Worm (Caenorhabditis elegans) whole organism, L1 larva: Measurements from ENCODE around the gene pha-1.

Experiments used
- C16A3.4 ChIP-seq: fragments of 150-350 bp; optimal IDR thresholded peaks from 2 replicates; lab custom pipeline; 2014; ENCODE audit warnings: missing biosample characterization, missing genetic modification characterization
- aha-1 ChIP-seq: fragments of 150-350 bp; optimal IDR thresholded peaks from 2 replicates; lab custom pipeline; 2014; ENCODE audit warnings: missing biosample characterization, missing genetic modification characterization
- alr-1 ChIP-seq: fragments of 200-800 bp; sonication (Bioruptor generic); optimal IDR thresholded peaks from 2 replicates; lab custom pipeline; 2018; ENCODE audit warnings: borderline replicate concordance, mild to moderate bottlenecking, missing genetic modification characterization, missing compliant biosample characterization
- aly-2 ChIP-seq: fragments of 150-350 bp; optimal IDR thresholded peaks from 2 replicates; lab custom pipeline; 2014; ENCODE audit warnings: missing biosample characterization, missing genetic modification characterization
- blmp-1 ChIP-seq: fragments of 150-350 bp; optimal IDR thresholded peaks from 2 replicates; lab custom pipeline; 2014; ENCODE audit warnings: missing biosample characterization, missing genetic modification characterization
- ceh-8 ChIP-seq: fragments of 200-800 bp; sonication (Bioruptor generic); optimal IDR thresholded peaks from 2 replicates; lab custom pipeline; 2018; ENCODE audit warnings: mild to moderate bottlenecking, missing genetic modification characterization, moderate library complexity, missing compliant biosample characterization
- ceh-82 ChIP-seq, 3 experiments: fragments of 150-350 bp in 1 of 3; sonication (generic microtip) in 2 of 3; optimal IDR thresholded peaks; 2 replicates each; lab custom pipeline; 2014 to 2017; ENCODE audit warnings: missing biosample characterization in 3 of 3, missing genetic modification characterization in 3 of 3
- ceh-88 ChIP-seq: fragments of 200-800 bp; sonication (Bioruptor generic); IDR thresholded peaks from 2 replicates; pipeline ENCODE4 v1.3.6; 2022; ENCODE audit warnings: missing genetic modification characterization, missing compliant biosample characterization
- ceh-90 ChIP-seq: sonication (generic microtip); optimal IDR thresholded peaks from 2 replicates; lab custom pipeline; 2016; ENCODE audit warnings: missing genetic modification characterization, missing compliant biosample characterization
- dpl-1 ChIP-seq, 3 experiments: fragments of 150-350 bp in 2 of 3; sonication (generic microtip) in 1 of 3; optimal IDR thresholded peaks; 2 replicates each; lab custom pipeline; 2014 to 2017; ENCODE audit warnings: missing biosample characterization in 3 of 3, missing genetic modification characterization in 3 of 3, missing genetic modification reagents in 3 of 3
- efl-1 ChIP-seq, 4 experiments: fragments of 150-350 bp; optimal IDR thresholded peaks in 3 of 4; peaks in 1 of 4; 1 replicate in 1 of 4; 2 replicates in 3 of 4; lab custom pipeline; 2014; ENCODE audit warnings: missing biosample characterization in 2 of 4, missing genetic modification characterization in 2 of 4, missing genetic modification reagents in 2 of 4
- egl-27 ChIP-seq, 2 experiments: fragments of 150-350 bp in 1 of 2; sonication (generic microtip); optimal IDR thresholded peaks; 3 replicates each; lab custom pipeline; 2017 to 2018; ENCODE audit warnings: missing biosample characterization in 2 of 2, missing genetic modification characterization in 2 of 2, missing genetic modification reagents in 2 of 2
- elt-2 ChIP-seq: sonication (generic microtip); optimal IDR thresholded peaks from 2 replicates; lab custom pipeline; 2016; ENCODE audit warnings: missing genetic modification characterization, mild to moderate bottlenecking, inconsistent platforms, missing compliant biosample characterization, missing genetic modification reagents
- ets-5 ChIP-seq: fragments of 200-800 bp; sonication (Bioruptor generic); IDR thresholded peaks from 2 replicates; pipeline ENCODE4 v1.3.6; 2022; ENCODE audit warnings: missing genetic modification characterization, missing compliant biosample characterization
- fkh-10 ChIP-seq: sonication (generic microtip); optimal IDR thresholded peaks from 2 replicates; lab custom pipeline; 2017; ENCODE audit warnings: missing biosample characterization, missing genetic modification reagents, missing genetic modification characterization
- fkh-4 ChIP-seq: sonication (generic microtip); optimal IDR thresholded peaks from 2 replicates; lab custom pipeline; 2016; ENCODE audit warnings: missing compliant biosample characterization, missing genetic modification characterization, borderline replicate concordance
- fos-1 ChIP-seq: fragments of 150-350 bp; optimal IDR thresholded peaks from 2 replicates; lab custom pipeline; 2014; ENCODE audit warnings: missing biosample characterization, missing genetic modification characterization
- grh-1 ChIP-seq: fragments of 200-800 bp; sonication (Bioruptor generic); IDR thresholded peaks from 2 replicates; pipeline ENCODE4 v1.3.6; 2022; ENCODE audit warnings: missing genetic modification reagents, missing genetic modification characterization, missing compliant biosample characterization
- hlh-17 ChIP-seq: fragments of 200-800 bp; sonication (Bioruptor generic); optimal IDR thresholded peaks from 2 replicates; lab custom pipeline; 2018; ENCODE audit warnings: missing genetic modification characterization, mild to moderate bottlenecking, missing compliant biosample characterization, moderate library complexity, borderline replicate concordance
- hpl-2 ChIP-seq: fragments of 150-350 bp; optimal IDR thresholded peaks from 2 replicates; lab custom pipeline; 2014; ENCODE audit warnings: missing biosample characterization, missing genetic modification reagents, missing genetic modification characterization
- irx-1 ChIP-seq: sonication (generic microtip); optimal IDR thresholded peaks from 2 replicates; lab custom pipeline; 2016; ENCODE audit warnings: missing genetic modification characterization, missing compliant biosample characterization
- isw-1 ChIP-seq: fragments of 200-800 bp; sonication (Bioruptor generic); IDR thresholded peaks from 2 replicates; pipeline ENCODE4 v1.3.6; 2022; ENCODE audit warnings: missing genetic modification characterization, missing compliant biosample characterization
- lin-14 ChIP-seq: fragments of 200-800 bp; sonication (Bioruptor generic); optimal IDR thresholded peaks from 2 replicates; lab custom pipeline; 2018; ENCODE audit warnings: mild to moderate bottlenecking, missing genetic modification characterization, moderate library complexity, missing compliant biosample characterization
- lin-15B ChIP-seq: fragments of 150-350 bp; sonication (generic microtip); optimal IDR thresholded peaks from 3 replicates; lab custom pipeline; 2014; ENCODE audit warnings: missing biosample characterization, missing genetic modification characterization
- lin-35 ChIP-seq, 2 experiments: fragments of 150-350 bp; optimal IDR thresholded peaks; 2 replicates each; lab custom pipeline; 2014; ENCODE audit warnings: missing biosample characterization in 2 of 2, missing genetic modification characterization in 2 of 2, missing genetic modification reagents in 2 of 2
- mdl-1 ChIP-seq, 2 experiments: fragments of 150-350 bp; optimal IDR thresholded peaks; 2 replicates each; lab custom pipeline; 2014 to 2017; ENCODE audit warnings: missing biosample characterization in 2 of 2, missing genetic modification characterization in 2 of 2, inconsistent platforms in 1 of 2
- mef-2 ChIP-seq: fragments of 150-350 bp; optimal IDR thresholded peaks from 2 replicates; lab custom pipeline; 2014; ENCODE audit warnings: missing biosample characterization, missing genetic modification characterization
- mep-1 ChIP-seq: fragments of 150-350 bp; optimal IDR thresholded peaks from 2 replicates; lab custom pipeline; 2014; ENCODE audit warnings: missing biosample characterization, missing genetic modification characterization
- nhr-12 ChIP-seq: sonication (generic microtip); optimal IDR thresholded peaks from 2 replicates; lab custom pipeline; 2017; ENCODE audit warnings: missing biosample characterization, missing genetic modification characterization
- nhr-20 ChIP-seq: sonication (generic microtip); optimal IDR thresholded peaks from 2 replicates; lab custom pipeline; 2016; ENCODE audit warnings: mild to moderate bottlenecking, missing genetic modification characterization, missing compliant biosample characterization
- nhr-28 ChIP-seq: fragments of 150-350 bp; optimal IDR thresholded peaks from 2 replicates; lab custom pipeline; 2014; ENCODE audit warnings: missing biosample characterization, missing genetic modification characterization
- nhr-47 ChIP-seq: sonication (generic microtip); optimal IDR thresholded peaks from 2 replicates; lab custom pipeline; 2016; ENCODE audit warnings: mild to moderate bottlenecking, missing genetic modification characterization, moderate library complexity, missing compliant biosample characterization
- nhr-85 ChIP-seq: sonication (generic microtip); peaks from one replicate; lab custom pipeline; 2016; ENCODE audit warnings: missing genetic modification characterization, inconsistent platforms, missing compliant biosample characterization
- pag-3 ChIP-seq: sonication (generic microtip); optimal IDR thresholded peaks from 2 replicates; lab custom pipeline; 2017; ENCODE audit warnings: missing genetic modification characterization, mild to moderate bottlenecking, missing compliant biosample characterization, antibody characterized with exemption, borderline replicate concordance; ENCODE audit not compliant: insufficient read depth
- snu-23 ChIP-seq: sonication (generic microtip); optimal IDR thresholded peaks from 2 replicates; lab custom pipeline; 2016; ENCODE audit warnings: missing genetic modification characterization, missing compliant biosample characterization
- swsn-7 ChIP-seq: sonication (generic microtip); optimal IDR thresholded peaks from 2 replicates; lab custom pipeline; 2016; ENCODE audit warnings: missing genetic modification characterization, missing compliant biosample characterization
- tlp-1 ChIP-seq: fragments of 150-350 bp; optimal IDR thresholded peaks from 2 replicates; lab custom pipeline; 2014; ENCODE audit warnings: missing biosample characterization, missing genetic modification characterization
- unc-30 ChIP-seq: sonication (generic microtip); optimal IDR thresholded peaks from 2 replicates; lab custom pipeline; 2017; ENCODE audit warnings: missing biosample characterization, missing genetic modification characterization
- unc-62 ChIP-seq: fragments of 150-350 bp; optimal IDR thresholded peaks from 2 replicates; lab custom pipeline; 2014; ENCODE audit warnings: missing biosample characterization, missing genetic modification reagents, missing genetic modification characterization
- unc-86 ChIP-seq: sonication (generic microtip); optimal IDR thresholded peaks from 2 replicates; lab custom pipeline; 2016; ENCODE audit warnings: missing genetic modification characterization, missing compliant biosample characterization
- zip-4 ChIP-seq: fragments of 200-800 bp; sonication (Bioruptor generic); optimal IDR thresholded peaks from 2 replicates; lab custom pipeline; 2018; ENCODE audit warnings: mild to moderate bottlenecking, missing genetic modification characterization, moderate library complexity, missing compliant biosample characterization

pha-1 gene

ce11 chrIII:11131475-11131874, at the start of gene pha-1:
Gene pha-1 (plus strand): TSS chrIII:11131775.
- peak; percentile 21 for TF ChIP-seq nhr-85 (tag; lab: Kevin White, UChicago)

- TF ChIP-seq efl-1 (optimal IDR thresholded peaks at IDR 0.05; lab: Kevin White, UChicago) (no peak), efl-1 (GFP tag; optimal IDR thresholded peaks at IDR 0.05 in 1 of 2; lab: Kevin White, UChicago) (peak in 1 of 2 experiments; percentile 79), nhr-85 (tag; lab: Kevin White, UChicago) (peak; percentile 28), nhr-28 (tag; lab: Kevin White, UChicago) (no peak)
Observed at ce11 chrIII:11082604-11083003, 49.0 kb upstream of the pha-1 start.

- no peak for TF ChIP-seq unc-86 (tag; lab: Kevin White, UChicago)
- peak; percentile 28 for TF ChIP-seq blmp-1 (tag; lab: Kevin White, UChicago)
- no peak for TF ChIP-seq swsn-7 (tag; lab: Kevin White, UChicago)
- peak in 1 of 2 experiments; percentile 42 for TF ChIP-seq lin-35 (GFP tag; optimal IDR thresholded peaks at IDR 0.05; lab: Kevin White, UChicago)
- TF ChIP-seq dpl-1 (GFP tag; optimal IDR thresholded peaks at IDR 0.05; lab: Kevin White, UChicago): peak in 1 of 3 experiments; percentile 26
- TF ChIP-seq zip-4 (GFP tag; lab: Kevin White, UChicago): no peak
- no peak for TF ChIP-seq nhr-12
- TF ChIP-seq nhr-47 (tag; lab: Kevin White, UChicago): no peak
- no peak for TF ChIP-seq efl-1 (optimal IDR thresholded peaks at IDR 0.05; lab: Kevin White, UChicago)
- TF ChIP-seq efl-1 (GFP tag; optimal IDR thresholded peaks at IDR 0.05 in 1 of 2; lab: Kevin White, UChicago): peak; percentile 29 to 66
Observed at ce11 chrIII:11083993-11084392, 47.6 kb upstream of the pha-1 start.

DNA sequence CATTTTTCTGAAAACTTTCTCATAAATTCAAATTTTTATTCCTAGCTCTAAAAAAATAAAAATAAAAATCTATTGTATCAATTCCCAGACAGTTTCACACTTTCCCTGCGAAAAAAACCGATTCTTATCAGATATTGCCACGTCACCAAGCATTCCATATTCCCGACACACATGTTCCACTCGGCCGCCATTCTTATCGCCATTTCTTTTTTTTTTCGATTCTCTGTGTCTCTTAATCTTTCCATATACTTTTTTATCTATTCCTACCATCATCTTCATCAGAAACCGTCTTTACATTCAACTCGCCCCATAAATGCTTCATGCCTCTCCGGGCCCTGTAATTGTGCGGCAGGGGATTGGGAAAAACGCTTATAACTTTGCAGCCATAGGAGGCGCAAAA, 44.1 kb upstream of the pha-1 start:
- peak; percentile 60 for TF ChIP-seq elt-2
- TF ChIP-seq blmp-1 (tag; lab: Kevin White, UChicago): peak; percentile 77
- no peak for TF ChIP-seq nhr-12
- TF ChIP-seq mef-2 (tag; lab: Kevin White, UChicago): no peak
- TF ChIP-seq mep-1 (tag; lab: Kevin White, UChicago): no peak
- TF ChIP-seq mdl-1 (tag; optimal IDR thresholded peaks at IDR 0.05; lab: Kevin White, UChicago): peak in 1 of 2 experiments; percentile 9
- no peak for TF ChIP-seq aha-1 (tag; lab: Kevin White, UChicago)
- peak; percentile 55 for TF ChIP-seq lin-14 (GFP tag; lab: Kevin White, UChicago)
- TF ChIP-seq hlh-17 (GFP tag; lab: Kevin White, UChicago): no peak
- no peak for TF ChIP-seq C16A3.4 (tag; lab: Kevin White, UChicago)
- no peak for TF ChIP-seq fkh-10 (GFP tag; lab: Kevin White, UChicago)
- TF ChIP-seq ceh-82 (tag; optimal IDR thresholded peaks at IDR 0.05; lab: Kevin White, UChicago): no peak
- peak; percentile 77 for TF ChIP-seq nhr-85 (tag; lab: Kevin White, UChicago)
- no peak for TF ChIP-seq irx-1 (tag; lab: Kevin White, UChicago)
- no peak for TF ChIP-seq fkh-4 (tag; lab: Kevin White, UChicago)
- TF ChIP-seq ceh-90: no peak
- TF ChIP-seq efl-1 (optimal IDR thresholded peaks at IDR 0.05; lab: Kevin White, UChicago): no peak
- TF ChIP-seq efl-1 (GFP tag; optimal IDR thresholded peaks at IDR 0.05 in 1 of 2; lab: Kevin White, UChicago): peak in 1 of 2 experiments; percentile 68
- no peak for TF ChIP-seq ceh-88
- no peak for TF ChIP-seq aly-2
- no peak for TF ChIP-seq alr-1

ce11 chrIII:11088187-11088586, 43.4 kb upstream of the pha-1 start, which contains the start of gene W09D6.5:
Gene W09D6.5 (plus strand): TSS chrIII:11088487.
- TF ChIP-seq grh-1: no peak

- TF ChIP-seq fkh-10 (GFP tag; lab: Kevin White, UChicago) (no peak), pag-3 (no peak), egl-27 (tag; optimal IDR thresholded peaks at IDR 0.05; lab: Kevin White, UChicago) (no peak), isw-1 (GFP tag; lab: Robert Waterston, UW) (no peak), lin-15B (tag; lab: Kevin White, UChicago) (no peak), tlp-1 (tag; lab: Kevin White, UChicago) (no peak), zip-4 (GFP tag; lab: Kevin White, UChicago) (peak; percentile 37), unc-62 (no peak), nhr-20 (peak; percentile 43), unc-86 (tag; lab: Kevin White, UChicago) (no peak), ets-5 (GFP tag; lab: Robert Waterston, UW) (no peak), ceh-8 (GFP tag; lab: Kevin White, UChicago) (no peak), fos-1 (peak; percentile 5), hpl-2 (no peak), swsn-7 (tag; lab: Kevin White, UChicago) (peak; percentile 67), unc-30 (no peak), snu-23 (GFP tag; lab: Kevin White, UChicago) (peak; percentile 54), mef-2 (tag; lab: Kevin White, UChicago) (no peak)
Observed at ce11 chrIII:11090112-11090648, 41.4 kb upstream of the pha-1 start.
